Fruit fly (Drosophila melanogaster) whole organism, pupa: Measurements from ENCODE around the gene CG42824.

Source experiments
- CG10348 ChIP-seq: fragments of 200-800 bp; sonication (Bioruptor generic); IDR thresholded peaks from 2 replicates; pipeline ENCODE4 v1.3.6; 2022; ENCODE audit warnings: missing biosample characterization, missing genetic modification characterization
- CG12605 ChIP-seq: fragments of 200-800 bp; sonication (Bioruptor generic); IDR thresholded peaks from 2 replicates; pipeline ENCODE4 v1.3.6; 2022; ENCODE audit warnings: missing biosample characterization, missing genetic modification characterization
- CG13204 ChIP-seq: fragments of 200-800 bp; sonication (Bioruptor generic); optimal IDR thresholded peaks from 2 replicates; lab custom pipeline; 2018; ENCODE audit warnings: missing biosample characterization, mild to moderate bottlenecking, missing genetic modification characterization, moderate library complexity
- CG14655 ChIP-seq: fragments of 200-800 bp; sonication (Bioruptor generic); optimal IDR thresholded peaks from 3 replicates; lab custom pipeline; 2017; ENCODE audit warnings: mild to moderate bottlenecking, missing biosample characterization, missing genetic modification reagents, missing genetic modification characterization
- CG34367 ChIP-seq: fragments of 200-800 bp; sonication (Bioruptor generic); optimal IDR thresholded peaks from 2 replicates; lab custom pipeline; 2018; ENCODE audit warnings: missing biosample characterization, mild to moderate bottlenecking, missing genetic modification characterization
- CG8159 ChIP-seq: fragments of 200-800 bp; sonication (Bioruptor generic); optimal IDR thresholded peaks from 3 replicates; lab custom pipeline; 2018; ENCODE audit warnings: missing biosample characterization, mild to moderate bottlenecking, missing genetic modification characterization, moderate library complexity
- CG8301 ChIP-seq: fragments of 200-800 bp; sonication (Bioruptor generic); optimal IDR thresholded peaks from 2 replicates; lab custom pipeline; 2018; ENCODE audit warnings: missing biosample characterization, mild to moderate bottlenecking, missing genetic modification characterization
- D1 ChIP-seq: fragments of 200-800 bp; sonication (Bioruptor generic); optimal IDR thresholded peaks from 2 replicates; lab custom pipeline; 2018; ENCODE audit warnings: missing biosample characterization, mild to moderate bottlenecking, missing genetic modification characterization, moderate library complexity
- EcR ChIP-seq: fragments of 200-800 bp; sonication (Bioruptor generic); optimal IDR thresholded peaks from 3 replicates; lab custom pipeline; 2019; ENCODE audit warnings: missing biosample characterization, missing genetic modification characterization, mild to moderate bottlenecking, moderate library complexity, missing genetic modification reagents
- Pif1B ChIP-seq: fragments of 200-800 bp; sonication (Bioruptor generic); optimal IDR thresholded peaks from 3 replicates; lab custom pipeline; 2016; ENCODE audit warnings: missing biosample characterization, missing genetic modification characterization
- Snoo ChIP-seq: fragments of 200-800 bp; sonication (Bioruptor generic); optimal IDR thresholded peaks from 3 replicates; lab custom pipeline; 2017; ENCODE audit warnings: missing biosample characterization, mild to moderate bottlenecking, missing genetic modification characterization, inconsistent platforms
- fd96Ca ChIP-seq: fragments of 200-800 bp; sonication (Bioruptor generic); IDR thresholded peaks from 3 replicates; pipeline ENCODE4 v1.3.6; 2022; ENCODE audit warnings: missing biosample characterization, missing genetic modification characterization
- gl ChIP-seq: fragments of 200-800 bp; sonication (Bioruptor generic); optimal IDR thresholded peaks from 2 replicates; lab custom pipeline; 2018; ENCODE audit warnings: missing biosample characterization, mild to moderate bottlenecking, missing genetic modification characterization
- rn ChIP-seq: fragments of 200-800 bp; sonication (Bioruptor generic); IDR thresholded peaks from 2 replicates; pipeline ENCODE4 v1.3.6; 2022; ENCODE audit warnings: missing biosample characterization, missing genetic modification characterization

dm6 chr3R:17379742-17380141, 26.6 kb downstream of the CG42824 start, which contains the start of gene lute:
- TF ChIP-seq CG8301 (tag; lab: Kevin White, UChicago) (no peak), CG10348 (GFP tag; lab: Robert Waterston, UW) (no peak), CG34367 (no peak), Snoo (tag; lab: Kevin White, UChicago) (no peak), CG13204 (no peak), EcR (GFP tag; lab: Kevin White, UChicago) (peak; percentile 81), CG14655 (no peak), D1 (tag; lab: Kevin White, UChicago) (no peak), rn (GFP tag; lab: Robert Waterston, UW) (no peak), fd96Ca (GFP tag; lab: Robert Waterston, UW) (no peak), gl (tag; lab: Kevin White, UChicago) (no peak), Pif1B (GFP tag; lab: Kevin White, UChicago) (no peak), CG8159 (tag; lab: Kevin White, UChicago) (no peak), CG12605 (GFP tag; lab: Robert Waterston, UW) (no peak)
